Fruit fly (Drosophila melanogaster) whole organism, embryonic: ENCODE data around the gene CG42671.
A peak's percentile ranks its signal among the peaks of the same experiment; 100 is the strongest.

Experiments used
- CG10366 ChIP-seq: fragments of 200-800 bp; sonication (Bioruptor generic); IDR thresholded peaks from 2 replicates; pipeline ENCODE4 v1.3.6; 2022; ENCODE audit warnings: missing biosample characterization, missing genetic modification characterization
- CG13424 ChIP-seq: fragments of 200-800 bp; sonication (Bioruptor generic); optimal IDR thresholded peaks from 2 replicates; lab custom pipeline; 2019; ENCODE audit warnings: missing biosample characterization, mild to moderate bottlenecking, missing genetic modification characterization, moderate library complexity
- CG13894 ChIP-seq: fragments of 200-800 bp; sonication (Bioruptor generic); optimal IDR thresholded peaks from 3 replicates; lab custom pipeline; 2018; ENCODE audit warnings: missing biosample characterization, mild to moderate bottlenecking, missing genetic modification characterization, moderate library complexity
- CG15514 ChIP-seq: fragments of 200-800 bp; sonication (Bioruptor generic); optimal IDR thresholded peaks from 3 replicates; lab custom pipeline; 2017; ENCODE audit warnings: missing biosample characterization, missing genetic modification characterization, mild to moderate bottlenecking, moderate library complexity, missing genetic modification reagents
- CG15696 ChIP-seq: fragments of 200-800 bp; sonication (Bioruptor generic); optimal IDR thresholded peaks from 2 replicates; lab custom pipeline; 2019; ENCODE audit warnings: missing biosample characterization, mild to moderate bottlenecking, missing genetic modification characterization, moderate library complexity
- CG17385 ChIP-seq: fragments of 200-800 bp; sonication (Bioruptor generic); optimal IDR thresholded peaks from 3 replicates; lab custom pipeline; 2018; ENCODE audit warnings: missing biosample characterization, mild to moderate bottlenecking, missing genetic modification characterization
- CG18599 ChIP-seq: fragments of 200-800 bp; sonication (Bioruptor generic); optimal IDR thresholded peaks from 3 replicates; lab custom pipeline; 2017; ENCODE audit warnings: missing biosample characterization, missing genetic modification characterization, mild to moderate bottlenecking, moderate library complexity, missing genetic modification reagents
- CG18619 ChIP-seq: fragments of 200-800 bp; sonication (Bioruptor generic); optimal IDR thresholded peaks from 3 replicates; lab custom pipeline; 2017; ENCODE audit warnings: missing biosample characterization, mild to moderate bottlenecking, missing genetic modification characterization
- CG2120 ChIP-seq: fragments of 200-800 bp; sonication (Bioruptor generic); optimal IDR thresholded peaks from 3 replicates; lab custom pipeline; 2016; ENCODE audit warnings: missing biosample characterization, missing genetic modification characterization
- CG2199 ChIP-seq: fragments of 200-800 bp; sonication (Bioruptor generic); IDR thresholded peaks from 3 replicates; pipeline ENCODE4 v1.3.6; 2022; ENCODE audit warnings: missing biosample characterization, missing genetic modification characterization
- CG2678 ChIP-seq: fragments of 200-800 bp; sonication (Bioruptor generic); optimal IDR thresholded peaks from 3 replicates; lab custom pipeline; 2019; ENCODE audit warnings: missing biosample characterization, mild to moderate bottlenecking, missing genetic modification characterization, moderate library complexity
- CG32772 ChIP-seq: fragments of 200-800 bp; sonication (Bioruptor generic); IDR thresholded peaks from 2 replicates; pipeline ENCODE4 v1.3.6; 2022; ENCODE audit warnings: missing biosample characterization, missing genetic modification characterization
- CG6272 ChIP-seq: fragments of 200-800 bp; sonication (Bioruptor generic); IDR thresholded peaks from 2 replicates; pipeline ENCODE4 v1.3.6; 2022; ENCODE audit warnings: missing biosample characterization, missing genetic modification characterization
- CG8924 ChIP-seq: fragments of 200-800 bp; optimal IDR thresholded peaks from 3 replicates; lab custom pipeline; 2019; ENCODE audit warnings: missing biosample characterization, mild to moderate bottlenecking, missing genetic modification characterization, moderate library complexity
- CG9727 ChIP-seq: fragments of 200-800 bp; sonication (Bioruptor generic); optimal IDR thresholded peaks from 3 replicates; lab custom pipeline; 2017; ENCODE audit warnings: missing biosample characterization, mild to moderate bottlenecking, missing genetic modification characterization
- Fer2 ChIP-seq: fragments of 200-800 bp; sonication (Bioruptor generic); optimal IDR thresholded peaks from 2 replicates; lab custom pipeline; 2018; ENCODE audit warnings: missing biosample characterization, mild to moderate bottlenecking, missing genetic modification characterization, moderate library complexity
- HHEX ChIP-seq: fragments of 200-800 bp; sonication (Bioruptor generic); optimal IDR thresholded peaks from 3 replicates; lab custom pipeline; 2017; ENCODE audit warnings: missing biosample characterization, mild to moderate bottlenecking, missing genetic modification characterization, missing genetic modification reagents
- Med ChIP-seq: fragments of 200-800 bp; sonication (Bioruptor generic); peaks from one replicate; lab custom pipeline; 2016; ENCODE audit warnings: missing biosample characterization, missing genetic modification characterization, mild to moderate bottlenecking, inconsistent platforms, moderate library complexity
- Meics ChIP-seq: fragments of 200-800 bp; sonication (Bioruptor generic); optimal IDR thresholded peaks from 2 replicates; lab custom pipeline; 2017; ENCODE audit warnings: missing biosample characterization, mild to moderate bottlenecking, missing genetic modification characterization
- Ptx1 ChIP-seq: fragments of 200-800 bp; sonication (Bioruptor generic); IDR thresholded peaks from 2 replicates; pipeline ENCODE4 v1.3.6; 2022; ENCODE audit warnings: missing biosample characterization, missing genetic modification characterization
- Rfx ChIP-seq: fragments of 200-800 bp; sonication (Bioruptor generic); IDR thresholded peaks from 2 replicates; pipeline ENCODE4 v1.3.6; 2022; ENCODE audit warnings: missing biosample characterization, missing genetic modification characterization
- Side ChIP-seq: fragments of 200-800 bp; sonication (Bioruptor generic); optimal IDR thresholded peaks from 2 replicates; lab custom pipeline; 2016; ENCODE audit warnings: missing biosample characterization, missing genetic modification characterization
- Vsx1 ChIP-seq: fragments of 200-800 bp; sonication (Bioruptor generic); optimal IDR thresholded peaks from 2 replicates; lab custom pipeline; 2017; ENCODE audit warnings: missing biosample characterization, mild to moderate bottlenecking, missing genetic modification characterization, missing genetic modification reagents
- Xrp1 ChIP-seq: fragments of 200-800 bp; sonication (Bioruptor generic); IDR thresholded peaks from 2 replicates; pipeline ENCODE4 v1.3.6; 2022; ENCODE audit warnings: missing biosample characterization, missing genetic modification characterization
- az2 ChIP-seq: fragments of 200-800 bp; sonication (Bioruptor generic); optimal IDR thresholded peaks from 3 replicates; lab custom pipeline; 2016; ENCODE audit warnings: missing biosample characterization, missing genetic modification characterization
- crp ChIP-seq, 2 experiments: fragments of 200-800 bp; sonication (Bioruptor generic); optimal IDR thresholded peaks; 2 replicates in 1 of 2; 3 replicates in 1 of 2; lab custom pipeline; 2017; ENCODE audit warnings: missing biosample characterization in 2 of 2, missing genetic modification characterization in 2 of 2, mild to moderate bottlenecking in 1 of 2, moderate library complexity in 1 of 2
- dmrt11E ChIP-seq: fragments of 200-800 bp; sonication (Bioruptor generic); optimal IDR thresholded peaks from 3 replicates; lab custom pipeline; 2018; ENCODE audit warnings: missing biosample characterization, mild to moderate bottlenecking, missing genetic modification characterization, moderate library complexity
- dmrt99B ChIP-seq: fragments of 200-800 bp; sonication (Bioruptor generic); optimal IDR thresholded peaks from 2 replicates; lab custom pipeline; 2018; ENCODE audit warnings: missing biosample characterization, mild to moderate bottlenecking, missing genetic modification characterization, moderate library complexity
- ewg ChIP-seq: fragments of 200-800 bp; sonication (Bioruptor generic); optimal IDR thresholded peaks from 3 replicates; lab custom pipeline; 2017; ENCODE audit warnings: mild to moderate bottlenecking, missing biosample characterization, missing genetic modification reagents, missing genetic modification characterization
- hkb ChIP-seq, 2 experiments: fragments of 200-800 bp in 1 of 2; fragments of >200 bp in 1 of 2; sonication (Bioruptor generic) in 1 of 2; IDR thresholded peaks in 1 of 2; optimal IDR thresholded peaks in 1 of 2; 2 replicates each; pipeline versions ENCODE4 v1.3.6 to Lab custom; 2017 to 2022; ENCODE audit warnings: missing biosample characterization in 1 of 2, missing genetic modification characterization in 1 of 2
- lab ChIP-seq: fragments of 200-800 bp; sonication (Bioruptor generic); optimal IDR thresholded peaks from 3 replicates; lab custom pipeline; 2017; ENCODE audit warnings: missing biosample characterization, missing genetic modification characterization, mild to moderate bottlenecking, moderate library complexity, missing genetic modification reagents
- lov ChIP-seq, 2 experiments: fragments of 200-800 bp in 1 of 2; fragments of >200 bp in 1 of 2; sonication (Bioruptor generic) in 1 of 2; IDR thresholded peaks in 1 of 2; optimal IDR thresholded peaks in 1 of 2; 2 replicates in 1 of 2; 3 replicates in 1 of 2; pipeline versions ENCODE4 v1.3.6 to Lab custom; 2017 to 2022; ENCODE audit warnings: missing biosample characterization in 1 of 2, missing genetic modification characterization in 1 of 2
- prd ChIP-seq, 3 experiments: fragments of >200 bp in 2 of 3; fragments of 200-800 bp in 1 of 3; sonication (Bioruptor generic) in 1 of 3; optimal IDR thresholded peaks in 2 of 3; IDR thresholded peaks in 1 of 3; 2 replicates in 2 of 3; 3 replicates in 1 of 3; pipeline versions ENCODE4 v1.3.6 to Lab custom; 2017 to 2022; ENCODE audit warnings: missing biosample characterization in 1 of 3, missing genetic modification characterization in 1 of 3
- rib ChIP-seq: fragments of 200-800 bp; sonication (Bioruptor generic); IDR thresholded peaks from 2 replicates; pipeline ENCODE4 v1.3.6; 2022; ENCODE audit warnings: missing biosample characterization, missing genetic modification characterization
- sqz ChIP-seq: fragments of 200-800 bp; sonication (Bioruptor generic); optimal IDR thresholded peaks from 3 replicates; lab custom pipeline; 2018; ENCODE audit warnings: missing biosample characterization, mild to moderate bottlenecking, missing genetic modification characterization
- twi ChIP-seq: fragments of 200-800 bp; optimal IDR thresholded peaks from 2 replicates; lab custom pipeline; 2019; ENCODE audit warnings: missing biosample characterization, mild to moderate bottlenecking, missing genetic modification characterization, moderate library complexity

CG42671 gene

DNA sequence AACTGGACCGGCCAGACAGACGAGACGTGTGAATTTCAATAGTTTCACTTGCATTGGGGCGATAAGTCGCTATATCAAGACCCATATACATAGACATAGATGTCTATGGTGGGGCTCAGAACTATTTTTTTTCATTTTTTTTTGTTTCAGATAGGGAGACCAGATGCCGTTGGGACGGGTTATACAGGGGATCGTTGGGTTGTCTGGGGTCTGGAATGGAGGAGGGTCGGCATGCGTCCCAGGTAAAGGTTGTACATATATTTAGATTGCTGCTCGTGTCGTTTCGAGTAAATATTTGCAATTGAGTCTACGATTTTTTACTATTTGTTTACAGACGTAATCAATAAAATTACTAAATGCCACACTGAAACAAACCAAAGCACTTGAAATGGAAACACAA, 61.7 kb downstream of the CG42671 start (continued):
- TF ChIP-seq CG9727 (GFP tag; lab: Kevin White, UChicago) = peak; percentile 18
- TF ChIP-seq prd (optimal IDR thresholded peaks at IDR 0.05; lab: Kevin White, UChicago) = no peak
- TF ChIP-seq prd (GFP tag; IDR thresholded peaks at IDR 0.05; lab: Robert Waterston, UW) = 0 out of 3 replicates have a peak, but pooled peaks have one; percentile 23
- TF ChIP-seq sqz (GFP tag; lab: Kevin White, UChicago) = peak; percentile 34
- peak; percentile 10 for TF ChIP-seq CG13894
- peak; percentile 14 for TF ChIP-seq dmrt11E (tag; lab: Kevin White, UChicago)
- peak; percentile 5 for TF ChIP-seq CG13424 (tag; lab: Kevin White, UChicago)
- 0 out of 2 replicates have a peak, but pooled peaks have one; percentile 25 for TF ChIP-seq rib
- TF ChIP-seq Xrp1 (GFP tag; lab: Robert Waterston, UW) = peak; percentile 32
- TF ChIP-seq lab (GFP tag; lab: Kevin White, UChicago) = peak; percentile 31
- peak; percentile 16 for TF ChIP-seq CG2120 (GFP tag; lab: Kevin White, UChicago)
- peak; percentile 21 for TF ChIP-seq CG2678
- TF ChIP-seq Rfx (GFP tag; lab: Robert Waterston, UW) = 0 out of 2 replicates have a peak, but pooled peaks have one; percentile 24
- peak; percentile 1 for TF ChIP-seq HHEX (GFP tag; lab: Kevin White, UChicago)
- no peak for TF ChIP-seq ewg
- TF ChIP-seq CG18619 (GFP tag; lab: Kevin White, UChicago) = peak; percentile 18
- peak; percentile 4 for TF ChIP-seq CG17385 (GFP tag; lab: Kevin White, UChicago)
- peak; percentile 36 for TF ChIP-seq CG15696
- TF ChIP-seq CG6272 (GFP tag; lab: Robert Waterston, UW) = no peak
- TF ChIP-seq Meics = peak; percentile 20
- TF ChIP-seq Ptx1 (GFP tag; lab: Robert Waterston, UW) = peak; percentile 23; the same call in 1 of the 2 replicates
- peak; percentile 12 for TF ChIP-seq CG15514
- peak; percentile 4 for TF ChIP-seq dmrt99B (tag; lab: Kevin White, UChicago)
- TF ChIP-seq CG18599 (GFP tag; lab: Kevin White, UChicago) = no peak
- TF ChIP-seq lov (optimal IDR thresholded peaks at IDR 0.05; lab: Kevin White, UChicago) = no peak
- TF ChIP-seq lov (GFP tag; IDR thresholded peaks at IDR 0.05; lab: Robert Waterston, UW) = 0 out of 3 replicates have a peak, but pooled peaks have one; percentile 10
- TF ChIP-seq az2 = no peak
- TF ChIP-seq Fer2 (tag; lab: Kevin White, UChicago) = no peak
- no peak for TF ChIP-seq CG10366 (GFP tag; lab: Robert Waterston, UW)
- peak; percentile 87; the same call in 2 of the 3 replicates for TF ChIP-seq CG2199 (GFP tag; lab: Robert Waterston, UW)
- no peak for TF ChIP-seq hkb (optimal IDR thresholded peaks at IDR 0.05; lab: Kevin White, UChicago)
- 0 out of 2 replicates have a peak, but pooled peaks have one; percentile 13 for TF ChIP-seq hkb (GFP tag; IDR thresholded peaks at IDR 0.05; lab: Robert Waterston, UW)
- no peak for TF ChIP-seq crp (GFP tag; optimal IDR thresholded peaks at IDR 0.05; lab: Kevin White, UChicago)
- TF ChIP-seq CG8924 (tag; lab: Kevin White, UChicago) = peak; percentile 4
- TF ChIP-seq twi (tag; lab: Kevin White, UChicago) = peak; percentile 39
- TF ChIP-seq Side (GFP tag; lab: Kevin White, UChicago) = no peak
- TF ChIP-seq CG32772 (GFP tag; lab: Robert Waterston, UW) = peak; percentile 61
- TF ChIP-seq Vsx1 (GFP tag; lab: Kevin White, UChicago) = no peak
- peak; percentile 70 for TF ChIP-seq Med (GFP tag; lab: Kevin White, UChicago)
